Worm (Caenorhabditis elegans): ENCODE results near the gene K04G7.1.

The K04G7.1 gene

ce11 chrIII:7201378-7202256, 39.1 kb downstream of the K04G7.1 start, which contains the start of gene dpy-31:
Gene dpy-31, plus strand, starts transcription at chrIII:7202206.
- no peak for TF ChIP-seq grh-1 (GFP tag; IDR thresholded peaks at IDR 0.05)
- TF ChIP-seq egl-13 (tag; optimal IDR thresholded peaks at IDR 0.05): no peak
- no peak for TF ChIP-seq fos-1 (tag; optimal IDR thresholded peaks at IDR 0.05)
- TF ChIP-seq C16A3.4 (tag; optimal IDR thresholded peaks at IDR 0.05): no peak
- no peak for TF ChIP-seq ceh-8 (GFP tag; optimal IDR thresholded peaks at IDR 0.05)
- no peak for TF ChIP-seq swsn-7 (tag; optimal IDR thresholded peaks at IDR 0.05)
- no peak for TF ChIP-seq Y116A8C.19 (tag; optimal IDR thresholded peaks at IDR 0.05; ENCODE audit: borderline replicate concordance)
- TF ChIP-seq blmp-1 (tag; optimal IDR thresholded peaks at IDR 0.05): peak; percentile 98
- peak; percentile 14 for TF ChIP-seq snu-23 (GFP tag; optimal IDR thresholded peaks at IDR 0.05)
- no peak for TF ChIP-seq ceh-82 (tag; optimal IDR thresholded peaks at IDR 0.05)
- peak in 2 of 3 experiments; percentile 2 to 17 for TF ChIP-seq dpl-1 (GFP tag; optimal IDR thresholded peaks at IDR 0.05)
- TF ChIP-seq vab-15 (tag; optimal IDR thresholded peaks at IDR 0.05): no peak
- TF ChIP-seq mef-2 (tag; optimal IDR thresholded peaks at IDR 0.05): no peak
- no peak for TF ChIP-seq nhr-47 (tag; optimal IDR thresholded peaks at IDR 0.05)
- no peak for TF ChIP-seq lin-39 (tag; optimal IDR thresholded peaks at IDR 0.05)
- peak in 3 of 6 experiments; percentile 10 to 79 (median 21) for TF ChIP-seq elt-3 (tag; optimal IDR thresholded peaks at IDR 0.05)
- no peak for TF ChIP-seq dsc-1 (tag; optimal IDR thresholded peaks at IDR 0.05)
- no peak for TF ChIP-seq lin-35 (GFP tag; optimal IDR thresholded peaks at IDR 0.05)
- TF ChIP-seq unc-98 (GFP tag; IDR thresholded peaks at IDR 0.05): no peak
- TF ChIP-seq unc-30 (tag; optimal IDR thresholded peaks at IDR 0.05): no peak
- no peak for TF ChIP-seq sox-4 (tag; optimal IDR thresholded peaks at IDR 0.05)
- TF ChIP-seq efl-1 (optimal IDR thresholded peaks at IDR 0.05): no peak
- peak in 1 of 2 experiments; percentile 42 for TF ChIP-seq efl-1 (GFP tag; optimal IDR thresholded peaks at IDR 0.05 in 1 of 2)
- TF ChIP-seq hpl-2 (GFP tag; optimal IDR thresholded peaks at IDR 0.05): no peak
- TF ChIP-seq lsy-2 (tag; optimal IDR thresholded peaks at IDR 0.05): peak; percentile 8 to 57
- TF ChIP-seq nhr-20 (tag; optimal IDR thresholded peaks at IDR 0.05): peak; percentile 35
- TF ChIP-seq zip-4 (GFP tag; optimal IDR thresholded peaks at IDR 0.05): no peak
- TF ChIP-seq mep-1 (tag; optimal IDR thresholded peaks at IDR 0.05): peak; percentile 29
- no peak for TF ChIP-seq ceh-63 (GFP tag; optimal IDR thresholded peaks at IDR 0.05)
- peak; percentile 37 for TF ChIP-seq nhr-71 (tag; optimal IDR thresholded peaks at IDR 0.05)
- no peak for TF ChIP-seq unc-86 (tag; optimal IDR thresholded peaks at IDR 0.05)
- TF ChIP-seq lin-14 (GFP tag; optimal IDR thresholded peaks at IDR 0.05): peak; percentile 58
- no peak for TF ChIP-seq ceh-88 (GFP tag; IDR thresholded peaks at IDR 0.05)
- peak; percentile 19 for TF ChIP-seq tbx-2 (tag; optimal IDR thresholded peaks at IDR 0.05)

ce11 chrIII:7203130-7203775, 40.7 kb downstream of the K04G7.1 start:
- TF ChIP-seq jun-1 (tag; optimal IDR thresholded peaks at IDR 0.05): no peak
- peak; percentile 56 for TF ChIP-seq snu-23 (GFP tag; optimal IDR thresholded peaks at IDR 0.05)
- no peak for TF ChIP-seq nhr-237 (tag; optimal IDR thresholded peaks at IDR 0.05)
- TF ChIP-seq zip-4 (GFP tag; optimal IDR thresholded peaks at IDR 0.05): no peak
- TF ChIP-seq aly-2 (tag; optimal IDR thresholded peaks at IDR 0.05): no peak
- TF ChIP-seq tbx-2 (tag; optimal IDR thresholded peaks at IDR 0.05): peak; percentile 36
- peak; percentile 74 for TF ChIP-seq grh-1 (GFP tag; IDR thresholded peaks at IDR 0.05)
- TF ChIP-seq elt-3 (tag; optimal IDR thresholded peaks at IDR 0.05): peak in 3 of 6 experiments; percentile 44 to 76 (median 61)
- peak; percentile 19 for TF ChIP-seq irx-1 (tag; optimal IDR thresholded peaks at IDR 0.05)
- TF ChIP-seq lin-14 (GFP tag; optimal IDR thresholded peaks at IDR 0.05): peak; percentile 57
- TF ChIP-seq ztf-4 (tag; optimal IDR thresholded peaks at IDR 0.05): no peak
- TF ChIP-seq ama-1 (optimal IDR thresholded peaks at IDR 0.05): no peak
- no peak for TF ChIP-seq C16A3.4 (tag; optimal IDR thresholded peaks at IDR 0.05)
- no peak for TF ChIP-seq C34B4.2 (tag; optimal IDR thresholded peaks at IDR 0.05)
- TF ChIP-seq F16B12.6 (tag; optimal IDR thresholded peaks at IDR 0.05): no peak
- TF ChIP-seq lin-15B (tag; optimal IDR thresholded peaks at IDR 0.05): no peak
- TF ChIP-seq vab-15 (tag; optimal IDR thresholded peaks at IDR 0.05): no peak
- TF ChIP-seq Y116A8C.19 (tag; optimal IDR thresholded peaks at IDR 0.05; ENCODE audit: borderline replicate concordance): no peak
- peak in 1 of 2 experiments; percentile 57 for TF ChIP-seq lsy-2 (tag; optimal IDR thresholded peaks at IDR 0.05)
- no peak for TF ChIP-seq xbp-1 (tag; optimal IDR thresholded peaks at IDR 0.05)
- TF ChIP-seq ztf-11 (tag; optimal IDR thresholded peaks at IDR 0.05): no peak
- no peak for TF ChIP-seq aha-1 (tag; optimal IDR thresholded peaks at IDR 0.05)
- TF ChIP-seq elt-2 (tag; optimal IDR thresholded peaks at IDR 0.05): no peak
- TF ChIP-seq ets-5 (GFP tag; IDR thresholded peaks at IDR 0.05): no peak
- TF ChIP-seq skn-1 (tag; optimal IDR thresholded peaks at IDR 0.05): no peak
- TF ChIP-seq nhr-19 (GFP tag; conservative IDR thresholded peaks at IDR 0.05): peak; percentile 30

Measured in whole organism, L1 larva.